Worm (Caenorhabditis elegans) whole organism, young adult: ENCODE measurements around the gene Y39B6A.30.

ENCODE experiments used
- B0035.1 ChIP-seq: sonication (generic microtip); optimal IDR thresholded peaks from 2 replicates; lab custom pipeline; 2016; ENCODE audit warnings: missing genetic modification characterization, mild to moderate bottlenecking, missing compliant biosample characterization, missing genotype, missing genetic modification reagents
- aptf-3 ChIP-seq: fragments of 200-800 bp; sonication (Bioruptor generic); IDR thresholded peaks from 2 replicates; pipeline ENCODE4 v1.3.6; 2022; ENCODE audit warnings: missing genetic modification characterization, missing compliant biosample characterization
- him-1 ChIP-seq: sonication (generic microtip); optimal IDR thresholded peaks from 2 replicates; lab custom pipeline; 2016; ENCODE audit warnings: missing genotype, missing genetic modification reagents, missing genetic modification characterization, missing compliant biosample characterization
- lin-35 ChIP-seq, 3 experiments: fragments of 150-350 bp in 2 of 3; sonication (generic microtip) in 1 of 3; optimal IDR thresholded peaks; 2 replicates each; lab custom pipeline; 2014 to 2018; ENCODE audit warnings: missing biosample characterization in 3 of 3, missing genetic modification characterization in 3 of 3, missing genetic modification reagents in 3 of 3
- lsl-1 ChIP-seq: fragments of 200-800 bp; sonication (Bioruptor generic); optimal IDR thresholded peaks from 2 replicates; lab custom pipeline; 2018; ENCODE audit warnings: mild to moderate bottlenecking, missing genetic modification characterization, moderate library complexity, missing compliant biosample characterization
- tbp1 ChIP-seq: fragments of 200-800 bp; sonication (Bioruptor generic); optimal IDR thresholded peaks from 2 replicates; lab custom pipeline; 2018; ENCODE audit warnings: mild to moderate bottlenecking, missing genetic modification characterization, missing compliant biosample characterization
- tbx-9 ChIP-seq: sonication (generic microtip); optimal IDR thresholded peaks from 2 replicates; lab custom pipeline; 2016; ENCODE audit warnings: borderline replicate concordance, missing genetic modification characterization, inconsistent platforms, missing compliant biosample characterization
- unc-62 ChIP-seq: fragments of 150-350 bp; optimal IDR thresholded peaks from 2 replicates; lab custom pipeline; 2014; ENCODE audit warnings: missing biosample characterization, missing genetic modification reagents, missing genetic modification characterization

DNA sequence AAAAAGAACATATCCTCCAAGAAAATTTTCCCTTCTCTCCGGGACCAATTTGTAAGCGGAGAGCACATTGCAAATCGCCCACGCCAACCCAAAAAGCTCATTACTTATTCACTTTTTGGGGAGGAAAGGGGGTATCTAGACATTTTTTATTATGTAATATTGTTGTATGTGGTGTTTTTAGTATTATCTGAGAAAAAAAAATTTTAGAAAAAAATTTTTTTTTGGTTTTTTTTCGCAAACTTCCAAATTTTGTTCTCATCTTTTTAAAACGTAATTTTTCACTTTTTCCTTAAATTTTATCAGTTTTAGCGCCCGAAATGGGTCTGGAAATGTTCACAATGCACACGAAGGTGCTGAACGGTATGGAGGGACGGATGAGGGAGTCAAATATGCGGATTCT lies 45.5 kb downstream of the Y39B6A.30 start, which contains the start of gene twk-46:
- TF ChIP-seq tbp1 (GFP tag; lab: Kevin White, UChicago), result no peak
- no peak for TF ChIP-seq him-1 (tag; lab: Kevin White, UChicago)
- no peak for TF ChIP-seq B0035.1 (tag; lab: Kevin White, UChicago)
- TF ChIP-seq unc-62 (GFP tag; lab: Kevin White, UChicago), result no peak
- no peak for TF ChIP-seq tbx-9
- no peak for TF ChIP-seq aptf-3 (GFP tag; lab: Robert Waterston, UW)
- TF ChIP-seq lsl-1 (GFP tag; lab: Kevin White, UChicago), result no peak
- no peak for TF ChIP-seq lin-35 (GFP tag; optimal IDR thresholded peaks at IDR 0.05; lab: Kevin White, UChicago)
